Fruit fly (Drosophila melanogaster): ENCODE measurements around the gene CG17261.

CG17261 gene

dm6 chr2L:3057951-3058771 lies 15.8 kb downstream of the CG17261 start:
- no peak for TF ChIP-seq CG32264 (GFP tag; optimal IDR thresholded peaks at IDR 0.05)
- no peak for TF ChIP-seq dsf (GFP tag; optimal IDR thresholded peaks at IDR 0.05; ENCODE audit: borderline replicate concordance)
- TF ChIP-seq br (GFP tag; optimal IDR thresholded peaks at IDR 0.05), result no peak
- TF ChIP-seq Hr83 (GFP tag; optimal IDR thresholded peaks at IDR 0.05; ENCODE audit: poor library complexity, severe bottlenecking), result peak; percentile 52
- no peak for TF ChIP-seq Abd-B (GFP tag; optimal IDR thresholded peaks at IDR 0.05)
- TF ChIP-seq Rel (GFP tag; optimal IDR thresholded peaks at IDR 0.05), result no peak
- TF ChIP-seq Rel (tag; optimal IDR thresholded peaks at IDR 0.05), result peak; percentile 70
- TF ChIP-seq h (GFP tag; optimal IDR thresholded peaks at IDR 0.05), result peak; percentile 93
- TF ChIP-seq OdsH (GFP tag; optimal IDR thresholded peaks at IDR 0.05), result peak; percentile 14
- TF ChIP-seq usp (GFP tag; optimal IDR thresholded peaks at IDR 0.05), result no peak
- no peak for TF ChIP-seq Vsx2 (GFP tag; optimal IDR thresholded peaks at IDR 0.05; ENCODE audit: partially characterized antibody)
- TF ChIP-seq fru (GFP tag; optimal IDR thresholded peaks at IDR 0.05), result peak; percentile 22
- TF ChIP-seq HLH106 (tag; optimal IDR thresholded peaks at IDR 0.05), result no peak
- no peak for TF ChIP-seq woc (GFP tag; optimal IDR thresholded peaks at IDR 0.05)
- peak; percentile 11 for TF ChIP-seq rgr (GFP tag; optimal IDR thresholded peaks at IDR 0.05)
- TF ChIP-seq Dif (GFP tag; optimal IDR thresholded peaks at IDR 0.05; ENCODE audit: partially characterized antibody), result no peak
- TF ChIP-seq foxo (GFP tag; optimal IDR thresholded peaks at IDR 0.05), result no peak
- no peak for TF ChIP-seq ey (GFP tag; optimal IDR thresholded peaks at IDR 0.05)
- TF ChIP-seq Dfd (GFP tag; optimal IDR thresholded peaks at IDR 0.05), result no peak

DNA sequence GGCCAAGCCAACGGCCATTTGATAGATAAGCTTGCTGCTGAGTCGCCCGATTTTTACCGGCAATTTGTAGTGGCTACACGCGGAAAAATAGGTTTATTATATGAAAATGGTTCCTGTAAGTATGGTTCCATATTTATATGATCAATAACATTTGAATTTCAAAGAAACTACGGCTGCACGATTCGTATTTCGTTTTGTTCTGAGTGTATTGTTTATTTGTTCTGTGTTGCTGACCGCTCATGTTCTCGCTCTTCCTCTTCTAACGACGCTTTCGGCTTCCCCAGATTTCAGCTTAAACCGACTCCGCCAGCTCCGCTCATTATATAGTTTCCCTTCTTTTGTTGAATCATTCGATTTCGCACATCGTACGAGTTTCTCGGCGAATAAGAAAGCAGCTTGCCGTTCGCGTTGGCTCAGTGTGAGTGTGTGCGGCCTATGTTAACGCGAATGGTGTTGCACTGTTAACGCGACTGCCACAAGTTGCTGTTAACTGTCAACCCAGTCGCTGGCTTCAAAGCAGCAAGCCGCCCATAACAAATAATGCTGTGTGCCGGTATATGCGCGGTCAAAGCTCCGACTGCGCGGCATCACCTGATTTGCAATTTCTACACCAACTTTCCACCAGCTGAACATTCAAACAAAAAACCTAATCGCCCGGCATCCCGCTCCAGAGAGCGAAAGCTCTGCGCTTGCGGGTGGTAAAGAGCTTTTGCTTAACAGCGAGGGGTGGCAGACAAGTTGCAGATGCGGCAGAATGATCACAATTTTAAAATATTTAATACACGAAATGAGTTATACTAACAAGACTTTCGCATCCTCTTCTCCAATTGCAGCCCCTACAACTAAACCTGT lies 16.6 kb downstream of the CG17261 start:
- TF ChIP-seq foxo (GFP tag; optimal IDR thresholded peaks at IDR 0.05) (peak in 1 of 2 experiments; percentile 51), tai (GFP tag; optimal IDR thresholded peaks at IDR 0.05) (no peak), dmrt93B (GFP tag; optimal IDR thresholded peaks at IDR 0.05) (no peak), br (GFP tag; optimal IDR thresholded peaks at IDR 0.05) (peak; percentile 19), rgr (GFP tag; optimal IDR thresholded peaks at IDR 0.05) (peak; percentile 18), HLH106 (tag; optimal IDR thresholded peaks at IDR 0.05) (peak; percentile 4), sv (GFP tag; optimal IDR thresholded peaks at IDR 0.05) (no peak), OdsH (GFP tag; optimal IDR thresholded peaks at IDR 0.05) (peak; percentile 21), h (GFP tag; optimal IDR thresholded peaks at IDR 0.05) (peak; percentile 38), woc (GFP tag; optimal IDR thresholded peaks at IDR 0.05) (peak; percentile 10), Hnf4 (GFP tag; optimal IDR thresholded peaks at IDR 0.05) (no peak), lola (GFP tag; optimal IDR thresholded peaks at IDR 0.05) (no peak), ey (GFP tag; optimal IDR thresholded peaks at IDR 0.05) (peak; percentile 38), psq (GFP tag; optimal IDR thresholded peaks at IDR 0.05) (peak; percentile 11)

- no peak for TF ChIP-seq Rel (GFP tag; optimal IDR thresholded peaks at IDR 0.05)
- TF ChIP-seq Rel (tag; optimal IDR thresholded peaks at IDR 0.05), result no peak
- no peak for TF ChIP-seq rgr (GFP tag; optimal IDR thresholded peaks at IDR 0.05)
- TF ChIP-seq N (GFP tag; optimal IDR thresholded peaks at IDR 0.05), result no peak
- TF ChIP-seq Hnf4 (GFP tag; optimal IDR thresholded peaks at IDR 0.05), result no peak
- no peak for TF ChIP-seq ey (GFP tag; optimal IDR thresholded peaks at IDR 0.05)
- TF ChIP-seq jim (GFP tag; optimal IDR thresholded peaks at IDR 0.05), result no peak
- TF ChIP-seq dsf (GFP tag; optimal IDR thresholded peaks at IDR 0.05; ENCODE audit: borderline replicate concordance), result no peak
- no peak for TF ChIP-seq foxo (GFP tag; optimal IDR thresholded peaks at IDR 0.05)
- no peak for TF ChIP-seq usp (GFP tag; optimal IDR thresholded peaks at IDR 0.05)
- TF ChIP-seq sage (GFP tag; optimal IDR thresholded peaks at IDR 0.05), result no peak
- TF ChIP-seq CG32264 (GFP tag; optimal IDR thresholded peaks at IDR 0.05), result no peak
- TF ChIP-seq OdsH (GFP tag; optimal IDR thresholded peaks at IDR 0.05), result no peak
- no peak for TF ChIP-seq Sp1 (GFP tag; optimal IDR thresholded peaks at IDR 0.05)
- no peak for TF ChIP-seq pan (optimal IDR thresholded peaks at IDR 0.05)
- no peak for TF ChIP-seq CrebA (GFP tag; optimal IDR thresholded peaks at IDR 0.05; ENCODE audit: borderline replicate concordance)
- TF ChIP-seq tai (GFP tag; optimal IDR thresholded peaks at IDR 0.05), result no peak
- no peak for TF ChIP-seq dmrt93B (GFP tag; optimal IDR thresholded peaks at IDR 0.05)
These were observed 17.2 kb downstream of the CG17261 start for dm6 chr2L:3059624-3059919.

- TF ChIP-seq Hnf4 (GFP tag; optimal IDR thresholded peaks at IDR 0.05), result no peak
- no peak for TF ChIP-seq fru (GFP tag; optimal IDR thresholded peaks at IDR 0.05)
- TF ChIP-seq jim (GFP tag; optimal IDR thresholded peaks at IDR 0.05), result no peak
- TF ChIP-seq N (GFP tag; optimal IDR thresholded peaks at IDR 0.05), result no peak
- TF ChIP-seq woc (GFP tag; optimal IDR thresholded peaks at IDR 0.05), result no peak
- no peak for TF ChIP-seq dmrt93B (GFP tag; optimal IDR thresholded peaks at IDR 0.05)
- no peak for TF ChIP-seq dsf (GFP tag; optimal IDR thresholded peaks at IDR 0.05; ENCODE audit: borderline replicate concordance)
- TF ChIP-seq Sp1 (GFP tag; optimal IDR thresholded peaks at IDR 0.05), result no peak
- TF ChIP-seq OdsH (GFP tag; optimal IDR thresholded peaks at IDR 0.05), result no peak
- TF ChIP-seq Myc (optimal IDR thresholded peaks at IDR 0.05), result no peak
- TF ChIP-seq Jra (GFP tag; optimal IDR thresholded peaks at IDR 0.05), result no peak
- TF ChIP-seq CG9705 (GFP tag; optimal IDR thresholded peaks at IDR 0.05), result no peak
- no peak for TF ChIP-seq CrebA (GFP tag; optimal IDR thresholded peaks at IDR 0.05; ENCODE audit: borderline replicate concordance)
- no peak for TF ChIP-seq sage (GFP tag; optimal IDR thresholded peaks at IDR 0.05)
- no peak for TF ChIP-seq brk (GFP tag; optimal IDR thresholded peaks at IDR 0.05)
- no peak for TF ChIP-seq HLH106 (tag; optimal IDR thresholded peaks at IDR 0.05)
- no peak for TF ChIP-seq Abd-B (GFP tag; optimal IDR thresholded peaks at IDR 0.05)
These were observed 36.4 kb downstream of the CG17261 start for dm6 chr2L:3078741-3079140.
